Fruit fly (Drosophila melanogaster) whole organism, embryonic: ENCODE measurements around the gene CG32483.
A peak's percentile ranks its signal among the peaks of the same experiment; 100 is the strongest.

ENCODE experiments used
- ATbp ChIP-seq: fragments of 200-800 bp; sonication (Bioruptor generic); optimal IDR thresholded peaks from 2 replicates; lab custom pipeline; 2017; ENCODE audit warnings: missing biosample characterization, mild to moderate bottlenecking, missing genetic modification characterization, missing genetic modification reagents
- Ada2b ChIP-seq: fragments of 200-800 bp; sonication (Bioruptor generic); IDR thresholded peaks from 2 replicates; pipeline ENCODE4 v1.3.6; 2022; ENCODE audit warnings: missing biosample characterization, missing genetic modification characterization
- BEAF-32 ChIP-seq: fragments of 200-800 bp; sonication (Bioruptor generic); optimal IDR thresholded peaks from 3 replicates; lab custom pipeline; 2017; ENCODE audit warnings: missing biosample characterization, missing genetic modification characterization, mild to moderate bottlenecking, moderate library complexity, missing genetic modification reagents
- CG11695 ChIP-seq: fragments of 200-800 bp; sonication (Bioruptor generic); IDR thresholded peaks from 3 replicates; pipeline ENCODE4 v1.3.6; 2022; ENCODE audit warnings: missing biosample characterization, missing genetic modification characterization
- CG11723 ChIP-seq: fragments of 200-800 bp; sonication (Bioruptor generic); optimal IDR thresholded peaks from 2 replicates; lab custom pipeline; 2017; ENCODE audit warnings: missing biosample characterization, mild to moderate bottlenecking, missing genetic modification characterization
- CG12219 ChIP-seq: fragments of 200-800 bp; sonication (Bioruptor generic); optimal IDR thresholded peaks from 3 replicates; lab custom pipeline; 2018; ENCODE audit warnings: missing biosample characterization, mild to moderate bottlenecking, missing genetic modification characterization
- CG13894 ChIP-seq: fragments of 200-800 bp; sonication (Bioruptor generic); optimal IDR thresholded peaks from 3 replicates; lab custom pipeline; 2018; ENCODE audit warnings: missing biosample characterization, mild to moderate bottlenecking, missing genetic modification characterization, moderate library complexity
- CG1529 ChIP-seq: fragments of 200-800 bp; sonication (Bioruptor generic); optimal IDR thresholded peaks from 3 replicates; lab custom pipeline; 2018; ENCODE audit warnings: missing biosample characterization, missing genetic modification characterization
- CG15514 ChIP-seq: fragments of 200-800 bp; sonication (Bioruptor generic); optimal IDR thresholded peaks from 3 replicates; lab custom pipeline; 2017; ENCODE audit warnings: missing biosample characterization, missing genetic modification characterization, mild to moderate bottlenecking, moderate library complexity, missing genetic modification reagents
- CG3281 ChIP-seq: fragments of 200-800 bp; sonication (Bioruptor generic); optimal IDR thresholded peaks from 3 replicates; lab custom pipeline; 2017; ENCODE audit warnings: missing biosample characterization, mild to moderate bottlenecking, missing genetic modification characterization
- CG3407 ChIP-seq: fragments of 200-800 bp; sonication (Bioruptor generic); optimal IDR thresholded peaks from 2 replicates; lab custom pipeline; 2018; ENCODE audit warnings: missing biosample characterization, mild to moderate bottlenecking, missing genetic modification characterization
- CG4424 ChIP-seq: fragments of 200-800 bp; sonication (Bioruptor generic); optimal IDR thresholded peaks from 3 replicates; lab custom pipeline; 2016; ENCODE audit warnings: missing biosample characterization, missing genetic modification characterization
- CG6765 ChIP-seq: fragments of 200-800 bp; sonication (Bioruptor generic); optimal IDR thresholded peaks from 3 replicates; lab custom pipeline; 2017; ENCODE audit warnings: missing biosample characterization, mild to moderate bottlenecking, missing genetic modification characterization
- CG7372 ChIP-seq: fragments of 200-800 bp; sonication (Bioruptor generic); IDR thresholded peaks from 2 replicates; pipeline ENCODE4 v1.3.6; 2022; ENCODE audit warnings: missing biosample characterization, missing genetic modification characterization
- CG7556 ChIP-seq: fragments of 200-800 bp; sonication (Bioruptor generic); optimal IDR thresholded peaks from 2 replicates; lab custom pipeline; 2017; ENCODE audit warnings: missing biosample characterization, mild to moderate bottlenecking, missing genetic modification characterization
- CG8388 ChIP-seq: fragments of 200-800 bp; sonication (Bioruptor generic); optimal IDR thresholded peaks from 2 replicates; lab custom pipeline; 2019; ENCODE audit warnings: missing biosample characterization, mild to moderate bottlenecking, missing genetic modification characterization, moderate library complexity
- CG9437 ChIP-seq: fragments of 200-800 bp; sonication (Bioruptor generic); optimal IDR thresholded peaks from 2 replicates; lab custom pipeline; 2018; ENCODE audit warnings: missing biosample characterization, mild to moderate bottlenecking, missing genetic modification characterization
- Dp ChIP-seq: fragments of 200-800 bp; sonication (Bioruptor generic); optimal IDR thresholded peaks from 2 replicates; lab custom pipeline; 2018; ENCODE audit warnings: missing biosample characterization, mild to moderate bottlenecking, missing genetic modification characterization, moderate library complexity
- Eip74EF ChIP-seq, 2 experiments: fragments of 200-800 bp in 1 of 2; fragments of >200 bp in 1 of 2; sonication (Bioruptor generic) in 1 of 2; optimal IDR thresholded peaks; 2 replicates each; lab custom pipeline; 2017 to 2019; ENCODE audit warnings: missing biosample characterization in 2 of 2, missing genetic modification characterization in 2 of 2, mild to moderate bottlenecking in 1 of 2, moderate library complexity in 1 of 2
- Fer3 ChIP-seq: fragments of 200-800 bp; sonication (Bioruptor generic); optimal IDR thresholded peaks from 2 replicates; lab custom pipeline; 2018; ENCODE audit warnings: missing biosample characterization, mild to moderate bottlenecking, missing genetic modification characterization, moderate library complexity
- HLH4C ChIP-seq: fragments of 200-800 bp; sonication (Bioruptor generic); IDR thresholded peaks from 3 replicates; pipeline ENCODE4 v1.3.6; 2022; ENCODE audit warnings: missing biosample characterization, missing genetic modification characterization; ENCODE audit not compliant: partially characterized antibody
- Hmr ChIP-seq: fragments of 200-800 bp; sonication (Bioruptor generic); optimal IDR thresholded peaks from 3 replicates; lab custom pipeline; 2017; ENCODE audit warnings: mild to moderate bottlenecking, missing biosample characterization, missing genetic modification reagents, missing genetic modification characterization
- Mrtf ChIP-seq: fragments of 200-800 bp; sonication (Bioruptor generic); IDR thresholded peaks from 3 replicates; pipeline ENCODE4 v1.3.6; 2022; ENCODE audit warnings: missing biosample characterization, missing genetic modification characterization
- Neu2 ChIP-seq: fragments of 200-800 bp; sonication (Bioruptor generic); optimal IDR thresholded peaks from 3 replicates; lab custom pipeline; 2016; ENCODE audit warnings: missing biosample characterization, missing genetic modification characterization, borderline replicate concordance
- Scr ChIP-seq: fragments of 200-800 bp; sonication (Bioruptor generic); IDR thresholded peaks from 2 replicates; pipeline ENCODE4 v1.3.6; 2022; ENCODE audit warnings: missing biosample characterization, missing genetic modification characterization; ENCODE audit not compliant: partially characterized antibody
- Trl ChIP-seq, 3 experiments: fragments of >200 bp in 2 of 3; fragments of 200-800 bp in 1 of 3; sonication (Bioruptor generic) in 1 of 3; optimal IDR thresholded peaks; 2 replicates in 1 of 3; 3 replicates in 2 of 3; lab custom pipeline; 2016 to 2017; ENCODE audit warnings: missing biosample characterization in 1 of 3, missing genetic modification characterization in 1 of 3
- chinmo ChIP-seq: fragments of 200-800 bp; sonication (Bioruptor generic); IDR thresholded peaks from 4 replicates; pipeline ENCODE4 v1.3.6; 2022; ENCODE audit warnings: missing biosample characterization, missing genetic modification characterization; ENCODE audit not compliant: partially characterized antibody
- chn ChIP-seq: fragments of 200-800 bp; sonication (Bioruptor generic); optimal IDR thresholded peaks from 2 replicates; lab custom pipeline; 2016; ENCODE audit warnings: missing biosample characterization, missing genetic modification characterization
- danr ChIP-seq: fragments of 200-800 bp; sonication (Bioruptor generic); IDR thresholded peaks from 2 replicates; pipeline ENCODE4 v1.3.6; 2022; ENCODE audit warnings: missing biosample characterization, missing genetic modification characterization
- dmrt11E ChIP-seq: fragments of 200-800 bp; sonication (Bioruptor generic); optimal IDR thresholded peaks from 3 replicates; lab custom pipeline; 2018; ENCODE audit warnings: missing biosample characterization, mild to moderate bottlenecking, missing genetic modification characterization, moderate library complexity
- gcm ChIP-seq: fragments of 200-800 bp; sonication (Bioruptor generic); optimal IDR thresholded peaks from 2 replicates; lab custom pipeline; 2019; ENCODE audit warnings: missing biosample characterization, mild to moderate bottlenecking, missing genetic modification characterization, moderate library complexity
- gcm2 ChIP-seq: fragments of 200-800 bp; sonication (Bioruptor generic); optimal IDR thresholded peaks from 2 replicates; lab custom pipeline; 2016; ENCODE audit warnings: missing biosample characterization, missing genetic modification characterization
- gsb-n ChIP-seq: fragments of 200-800 bp; sonication (Bioruptor generic); optimal IDR thresholded peaks from 3 replicates; lab custom pipeline; 2018; ENCODE audit warnings: missing biosample characterization, mild to moderate bottlenecking, missing genetic modification characterization
- her ChIP-seq: fragments of 200-800 bp; sonication (Bioruptor generic); optimal IDR thresholded peaks from 2 replicates; lab custom pipeline; 2016; ENCODE audit warnings: missing biosample characterization, missing genetic modification characterization
- ken ChIP-seq: fragments of 200-800 bp; sonication (Bioruptor generic); IDR thresholded peaks from 3 replicates; pipeline ENCODE4 v1.3.6; 2022; ENCODE audit warnings: missing biosample characterization, missing genetic modification characterization
- knrl ChIP-seq: fragments of 200-800 bp; sonication (Bioruptor generic); IDR thresholded peaks from 3 replicates; pipeline ENCODE4 v1.3.6; 2022; ENCODE audit warnings: missing biosample characterization, missing genetic modification characterization; ENCODE audit not compliant: partially characterized antibody
- lola ChIP-seq, 3 experiments: fragments of >200 bp in 2 of 3; fragments of 200-800 bp in 1 of 3; sonication (Bioruptor generic) in 1 of 3; optimal IDR thresholded peaks; 2 replicates each; lab custom pipeline; 2017 to 2019; ENCODE audit warnings: missing biosample characterization in 3 of 3, missing genetic modification characterization in 3 of 3, mild to moderate bottlenecking in 1 of 3, moderate library complexity in 1 of 3
- nau ChIP-seq: fragments of 200-800 bp; sonication (Bioruptor generic); optimal IDR thresholded peaks from 3 replicates; lab custom pipeline; 2017; ENCODE audit warnings: missing biosample characterization, mild to moderate bottlenecking, missing genetic modification characterization, missing genetic modification reagents
- row ChIP-seq: fragments of 200-800 bp; sonication (Bioruptor generic); IDR thresholded peaks from 3 replicates; pipeline ENCODE4 v1.3.6; 2022; ENCODE audit warnings: missing biosample characterization, missing genetic modification characterization
- sens ChIP-seq: fragments of 200-800 bp; sonication (Bioruptor generic); peaks from one replicate; lab custom pipeline; 2016; ENCODE audit warnings: missing biosample characterization, missing genetic modification characterization
- shn ChIP-seq: fragments of 200-800 bp; sonication (Bioruptor generic); optimal IDR thresholded peaks from 3 replicates; lab custom pipeline; 2016; ENCODE audit warnings: missing biosample characterization, missing genetic modification characterization
- sim ChIP-seq: fragments of 200-800 bp; sonication (Bioruptor generic); IDR thresholded peaks from 2 replicates; pipeline ENCODE4 v1.3.6; 2022; ENCODE audit warnings: missing biosample characterization, missing genetic modification characterization
- slp2 ChIP-seq: fragments of 200-800 bp; sonication (Bioruptor generic); optimal IDR thresholded peaks from 2 replicates; lab custom pipeline; 2016; ENCODE audit warnings: missing biosample characterization, missing genetic modification characterization
- unc-4 ChIP-seq: fragments of 200-800 bp; sonication (Bioruptor generic); IDR thresholded peaks from 2 replicates; pipeline ENCODE4 v1.3.6; 2022; ENCODE audit warnings: missing biosample characterization, missing genetic modification characterization; ENCODE audit not compliant: partially characterized antibody
- wdn ChIP-seq: fragments of 200-800 bp; sonication (Bioruptor generic); IDR thresholded peaks from 2 replicates; pipeline ENCODE4 v1.3.6; 2022; ENCODE audit warnings: missing biosample characterization, missing genetic modification characterization
- yki ChIP-seq: fragments of >200 bp; optimal IDR thresholded peaks from 3 replicates; lab custom pipeline; 2018
- z ChIP-seq: fragments of 200-800 bp; sonication (Bioruptor generic); IDR thresholded peaks from 3 replicates; pipeline ENCODE4 v1.3.6; 2022; ENCODE audit warnings: missing biosample characterization, missing genetic modification characterization
- zfh2 ChIP-seq: fragments of 200-800 bp; sonication (Bioruptor generic); optimal IDR thresholded peaks from 2 replicates; lab custom pipeline; 2016; ENCODE audit warnings: missing biosample characterization, missing genetic modification characterization

Gene CG32483

DNA sequence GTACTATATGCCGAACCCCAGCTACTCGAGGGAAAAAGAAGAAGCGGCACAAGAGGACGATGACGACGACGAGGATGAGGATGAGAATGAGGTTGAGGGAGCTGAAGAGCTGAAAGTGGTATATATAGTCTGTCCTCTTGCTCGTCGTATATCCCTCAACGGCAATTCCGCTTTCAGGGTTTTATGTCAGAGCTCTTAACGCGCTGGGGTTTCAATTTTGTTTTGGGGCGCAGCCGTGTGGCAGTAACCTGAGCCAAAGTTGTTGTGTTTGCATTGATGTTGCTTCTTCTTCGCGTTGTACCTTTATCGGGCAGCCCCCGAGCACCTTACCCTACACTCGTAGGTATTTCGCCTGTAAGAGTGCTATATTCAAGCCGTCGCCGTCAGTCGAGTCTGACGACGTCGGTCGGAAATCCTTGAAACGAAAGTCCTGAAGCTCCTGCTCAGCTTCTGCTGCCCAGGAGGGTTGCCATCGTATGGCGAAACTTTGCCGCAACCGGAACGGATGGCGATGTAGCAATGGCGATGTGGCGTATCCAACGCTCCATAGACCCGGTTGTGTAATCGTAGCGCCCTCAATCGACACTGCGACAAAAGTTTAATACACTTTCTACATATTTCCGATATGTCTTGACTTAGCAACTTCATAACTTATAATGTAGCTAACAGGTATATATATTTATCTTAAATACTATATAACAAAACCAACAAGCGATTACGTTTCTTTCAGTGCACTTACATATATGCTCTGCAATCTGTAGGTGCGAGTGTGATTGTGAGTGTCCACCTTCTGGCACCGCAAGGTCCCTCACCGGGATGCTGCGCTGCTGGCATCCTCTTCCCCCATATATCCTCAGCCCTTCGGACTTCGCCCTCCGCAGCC is 15.0 kb upstream of the CG32483 start (continued):
- TF ChIP-seq zfh2 (GFP tag; lab: Kevin White, UChicago) (no peak), wdn (GFP tag; lab: Robert Waterston, UW) (no peak), CG1529 (GFP tag; lab: Kevin White, UChicago) (no peak), ATbp (GFP tag; lab: Kevin White, UChicago) (no peak), CG12219 (GFP tag; lab: Kevin White, UChicago) (no peak), shn (GFP tag; lab: Kevin White, UChicago) (no peak), sens (GFP tag; lab: Kevin White, UChicago) (no peak), sim (GFP tag; lab: Robert Waterston, UW) (no peak), her (GFP tag; lab: Kevin White, UChicago) (no peak), chn (GFP tag; lab: Kevin White, UChicago) (no peak), z (GFP tag; lab: Robert Waterston, UW) (no peak), CG6765 (GFP tag; lab: Kevin White, UChicago) (no peak), knrl (GFP tag; lab: Robert Waterston, UW) (no peak), row (GFP tag; lab: Robert Waterston, UW) (peak; percentile 51; the same call in 2 of the 3 replicates), CG4424 (peak; percentile 15), CG13894 (tag; lab: Kevin White, UChicago) (peak; percentile 99), Scr (GFP tag; lab: Robert Waterston, UW) (no peak), gcm (GFP tag; lab: Kevin White, UChicago) (no peak), gcm2 (GFP tag; lab: Kevin White, UChicago) (no peak), Fer3 (tag; lab: Kevin White, UChicago) (peak; percentile 12), Hmr (GFP tag; lab: Kevin White, UChicago) (peak; percentile 35), yki (no peak), CG8388 (GFP tag; lab: Kevin White, UChicago) (no peak), nau (GFP tag; lab: Kevin White, UChicago) (no peak), chinmo (GFP tag; lab: Robert Waterston, UW) (no peak), HLH4C (no peak), ken (GFP tag; lab: Robert Waterston, UW) (no peak), lola (GFP tag; optimal IDR thresholded peaks at IDR 0.05; lab: Kevin White, UChicago) (no peak), CG3407 (peak; percentile 30), BEAF-32 (GFP tag; lab: Kevin White, UChicago) (no peak), Mrtf (GFP tag; lab: Robert Waterston, UW) (no peak), gsb-n (tag; lab: Kevin White, UChicago) (no peak), danr (no peak), slp2 (GFP tag; lab: Kevin White, UChicago) (no peak), CG7556 (GFP tag; lab: Kevin White, UChicago) (peak; percentile 11), Eip74EF (GFP tag; optimal IDR thresholded peaks at IDR 0.05; lab: Kevin White, UChicago) (no peak), dmrt11E (tag; lab: Kevin White, UChicago) (no peak), Ada2b (GFP tag; lab: Robert Waterston, UW) (peak; percentile 76), Trl (optimal IDR thresholded peaks at IDR 0.05; lab: Kevin White, UChicago) (no peak), Trl (GFP tag; optimal IDR thresholded peaks at IDR 0.05; lab: Kevin White, UChicago) (no peak), unc-4 (GFP tag; lab: Robert Waterston, UW) (no peak), CG15514 (GFP tag; lab: Kevin White, UChicago) (peak; percentile 5), CG3281 (GFP tag; lab: Kevin White, UChicago) (no peak), CG7372 (GFP tag; lab: Robert Waterston, UW) (no peak), CG11723 (GFP tag; lab: Kevin White, UChicago) (no peak), Dp (no peak), CG9437 (no peak), Neu2 (GFP tag; lab: Kevin White, UChicago) (no peak), CG11695 (GFP tag; lab: Robert Waterston, UW) (0 out of 3 replicates have a peak, but pooled peaks have one; percentile 11)
